Fruit fly (Drosophila melanogaster) whole organism, wandering third instar larva: ENCODE results near the gene CG4653.
A peak's percentile ranks its signal among the peaks of the same experiment; 100 is the strongest.

ENCODE experiments used
- Jra ChIP-seq: sonication (Bioruptor generic); optimal IDR thresholded peaks from 2 replicates; lab custom pipeline; 2016; ENCODE audit warnings: missing biosample characterization, missing genetic modification characterization
- Mio ChIP-seq: sonication (Bioruptor generic); optimal IDR thresholded peaks from 2 replicates; lab custom pipeline; 2016; ENCODE audit warnings: missing biosample characterization, missing genetic modification characterization
- Sp1 ChIP-seq: fragments of 200-800 bp; sonication (Bioruptor generic); optimal IDR thresholded peaks from 3 replicates; lab custom pipeline; 2019; ENCODE audit warnings: missing biosample characterization, mild to moderate bottlenecking, missing genetic modification characterization, moderate library complexity
- dmrt93B ChIP-seq: fragments of 200-800 bp; sonication (Bioruptor generic); optimal IDR thresholded peaks from 2 replicates; lab custom pipeline; 2018; ENCODE audit warnings: missing biosample characterization, mild to moderate bottlenecking, missing genetic modification characterization
- h ChIP-seq: fragments of 200-800 bp; sonication (Bioruptor generic); optimal IDR thresholded peaks from 3 replicates; lab custom pipeline; 2016; ENCODE audit warnings: missing biosample characterization, mild to moderate bottlenecking, missing genetic modification characterization
- jim ChIP-seq: fragments of 175-275, 200-325 bp; sonication (Bioruptor generic); optimal IDR thresholded peaks from 2 replicates; lab custom pipeline; 2016; ENCODE audit warnings: missing biosample characterization, mild to moderate bottlenecking, missing genetic modification characterization
- lola ChIP-seq: fragments of >200 bp; optimal IDR thresholded peaks from 2 replicates; lab custom pipeline; 2017; ENCODE audit warnings: missing biosample characterization, missing genetic modification characterization
- tai ChIP-seq: sonication (Bioruptor generic); optimal IDR thresholded peaks from 2 replicates; lab custom pipeline; 2016; ENCODE audit warnings: missing biosample characterization, missing genetic modification characterization
- usp ChIP-seq: fragments of >200 bp; optimal IDR thresholded peaks from 2 replicates; lab custom pipeline; 2017; ENCODE audit warnings: missing biosample characterization, missing genetic modification characterization

DNA sequence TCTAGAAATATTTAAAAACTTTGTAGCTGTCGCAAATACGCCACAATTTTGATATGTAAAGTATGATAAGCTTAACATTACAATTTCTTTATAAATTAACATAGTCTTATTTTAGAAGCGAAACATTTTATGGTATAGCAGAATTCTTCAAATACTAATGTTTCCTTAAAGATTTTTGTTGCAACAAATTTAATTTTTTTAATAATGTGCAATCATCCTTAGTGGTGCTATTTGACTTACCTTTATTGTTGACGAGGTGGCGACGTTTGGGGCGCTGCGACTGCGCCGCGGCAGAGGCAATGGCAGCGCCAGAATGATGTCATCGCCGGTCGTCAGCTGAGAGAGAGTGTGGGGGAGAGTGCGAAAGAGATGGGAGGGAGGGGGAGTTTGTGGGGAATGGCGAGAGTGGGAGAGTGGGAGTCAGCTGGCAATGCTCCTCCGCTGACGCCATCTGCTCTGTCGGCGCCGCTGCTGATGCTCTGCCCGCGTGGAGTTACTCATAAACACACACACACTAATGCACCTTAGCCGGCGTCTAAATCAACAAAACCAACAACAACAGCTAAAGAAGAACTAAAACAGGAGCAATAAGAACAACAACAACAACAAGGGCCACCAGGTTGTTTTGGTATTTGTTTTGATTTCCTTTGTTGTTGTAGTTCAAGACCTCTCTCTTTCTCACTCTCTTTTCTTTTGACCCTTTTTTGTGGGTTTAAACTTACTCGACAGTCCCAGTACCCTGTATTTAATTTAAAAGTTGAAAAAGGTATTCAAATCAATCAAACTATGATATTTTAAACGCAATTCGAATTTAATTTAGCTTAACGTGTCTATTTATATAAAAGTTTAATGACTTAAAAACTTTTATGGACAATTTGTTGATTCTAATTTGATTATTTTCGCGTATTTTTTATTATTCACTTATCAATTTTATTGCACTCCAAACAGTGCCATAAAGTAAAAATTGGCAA is 19.6 kb downstream of the CG4653 start:
- TF ChIP-seq Mio (GFP tag; lab: Kevin White, UChicago) (no peak), Sp1 (GFP tag; lab: Kevin White, UChicago) (peak; percentile 78), h (GFP tag; lab: Kevin White, UChicago) (peak; percentile 59), lola (GFP tag; lab: Kevin White, UChicago) (no peak), jim (GFP tag; lab: Kevin White, UChicago) (no peak), dmrt93B (GFP tag; lab: Kevin White, UChicago) (peak; percentile 40), tai (peak; percentile 31), usp (no peak), Jra (GFP tag; lab: Kevin White, UChicago) (peak; percentile 30)
